Worm (Caenorhabditis elegans) whole organism, L4 larva: ENCODE results near the gene str-182.

Experiments
- F10B5.3 ChIP-seq: sonication (generic microtip); optimal IDR thresholded peaks from 2 replicates; lab custom pipeline; 2016; ENCODE audit warnings: mild to moderate bottlenecking, missing genetic modification characterization, missing compliant biosample characterization
- F37D6.2 ChIP-seq: sonication (generic microtip); optimal IDR thresholded peaks from 2 replicates; lab custom pipeline; 2016; ENCODE audit warnings: mild to moderate bottlenecking, missing genetic modification characterization, missing compliant biosample characterization
- T20F7.1 ChIP-seq: fragments of 200-800 bp; sonication (Bioruptor generic); optimal IDR thresholded peaks from 2 replicates; lab custom pipeline; 2018; ENCODE audit warnings: mild to moderate bottlenecking, missing genetic modification characterization, missing compliant biosample characterization
- T26A8.4 ChIP-seq: fragments of 200-800 bp; sonication (Bioruptor generic); IDR thresholded peaks from 2 replicates; pipeline ENCODE4 v1.3.6; 2022; ENCODE audit warnings: missing genetic modification characterization, missing compliant biosample characterization
- Y105C5A.15 ChIP-seq: fragments of 200-800 bp; sonication (Bioruptor generic); IDR thresholded peaks from 2 replicates; pipeline ENCODE4 v1.3.6; 2022; ENCODE audit warnings: missing genetic modification characterization, missing compliant biosample characterization
- Y48G9A.11 ChIP-seq: fragments of 200-800 bp; sonication (Bioruptor generic); IDR thresholded peaks from 2 replicates; pipeline ENCODE4 v1.3.6; 2022; ENCODE audit warnings: missing genetic modification reagents, missing genetic modification characterization, missing compliant biosample characterization
- aha-1 ChIP-seq: fragments of 150-350 bp; peaks from one replicate; lab custom pipeline; 2014; ENCODE audit warnings: missing biosample characterization, missing genetic modification characterization
- ama-1 ChIP-seq: fragments of 150-350 bp; optimal IDR thresholded peaks from 2 replicates; lab custom pipeline; 2014; ENCODE audit warnings: inconsistent platforms, mixed read lengths
- arid-1 ChIP-seq: fragments of 200-800 bp; sonication (Bioruptor generic); conservative IDR thresholded peaks from 2 replicates; pipeline ENCODE4 v1.3.6; 2022; ENCODE audit warnings: missing genetic modification reagents, missing genetic modification characterization, missing compliant biosample characterization
- daf-16 ChIP-seq, 3 experiments: sonication (generic microtip); optimal IDR thresholded peaks; 2 replicates each; lab custom pipeline; 2016 to 2017; ENCODE audit warnings: missing genetic modification characterization in 3 of 3, missing genetic modification reagents in 3 of 3, mild to moderate bottlenecking in 2 of 3, missing compliant biosample characterization in 2 of 3, missing biosample characterization in 1 of 3, moderate library complexity in 1 of 3
- daf-8 ChIP-seq: fragments of 200-800 bp; sonication (Bioruptor generic); IDR thresholded peaks from 2 replicates; pipeline ENCODE4 v1.3.6; 2022; ENCODE audit warnings: missing genetic modification characterization, missing compliant biosample characterization
- dmd-6 ChIP-seq: fragments of 200-800 bp; sonication (Bioruptor generic); IDR thresholded peaks from 2 replicates; pipeline ENCODE4 v1.3.6; 2022; ENCODE audit warnings: missing genetic modification reagents, missing genetic modification characterization, missing compliant biosample characterization
- dmd-9 ChIP-seq: fragments of 200-800 bp; sonication (Bioruptor generic); IDR thresholded peaks from 2 replicates; pipeline ENCODE4 v1.3.6; 2022; ENCODE audit warnings: missing genetic modification reagents, missing genetic modification characterization, missing compliant biosample characterization
- dve-1 ChIP-seq: sonication (generic microtip); optimal IDR thresholded peaks from 2 replicates; lab custom pipeline; 2017; ENCODE audit warnings: antibody characterized with exemption, mild to moderate bottlenecking, missing genetic modification characterization, missing compliant biosample characterization; ENCODE audit not compliant: insufficient read depth
- gei-8 ChIP-seq: fragments of 200-800 bp; sonication (Bioruptor generic); optimal IDR thresholded peaks from 2 replicates; lab custom pipeline; 2018; ENCODE audit warnings: mild to moderate bottlenecking, missing genetic modification characterization, missing compliant biosample characterization
- hif-1 ChIP-seq, 2 experiments: sonication (generic microtip); optimal IDR thresholded peaks; 2 replicates each; lab custom pipeline; 2016 to 2017; ENCODE audit warnings: missing compliant biosample characterization in 2 of 2, missing genetic modification characterization in 2 of 2, missing genetic modification reagents in 2 of 2, missing genotype in 2 of 2, mild to moderate bottlenecking in 1 of 2
- hlh-11 ChIP-seq: fragments of 200-800 bp; sonication (Bioruptor generic); optimal IDR thresholded peaks from 2 replicates; lab custom pipeline; 2018; ENCODE audit warnings: mild to moderate bottlenecking, missing genetic modification characterization, missing compliant biosample characterization
- hlh-30 ChIP-seq: sonication (generic microtip); optimal IDR thresholded peaks from 2 replicates; lab custom pipeline; 2017; ENCODE audit warnings: antibody characterized with exemption, mild to moderate bottlenecking, missing genetic modification characterization, missing compliant biosample characterization; ENCODE audit not compliant: insufficient read depth
- jun-1 ChIP-seq: fragments of 150-350 bp; optimal IDR thresholded peaks from 2 replicates; lab custom pipeline; 2014; ENCODE audit warnings: missing biosample characterization, missing genetic modification reagents, missing genetic modification characterization
- lin-1 ChIP-seq: fragments of 200-800 bp; sonication (Bioruptor generic); IDR thresholded peaks from 2 replicates; pipeline ENCODE4 v1.3.6; 2022; ENCODE audit warnings: missing genetic modification reagents, missing genetic modification characterization, missing compliant biosample characterization
- lin-39 ChIP-seq: fragments of 150-350 bp; optimal IDR thresholded peaks from 2 replicates; lab custom pipeline; 2014; ENCODE audit warnings: missing biosample characterization, missing genetic modification reagents, missing genetic modification characterization
- lsy-2 ChIP-seq, 2 experiments: fragments of 150-350 bp in 1 of 2; sonication (generic microtip) in 1 of 2; optimal IDR thresholded peaks; 2 replicates each; lab custom pipeline; 2014 to 2017; ENCODE audit warnings: missing biosample characterization in 2 of 2, missing genetic modification characterization in 2 of 2
- madf-9 ChIP-seq: fragments of 200-800 bp; sonication (Bioruptor generic); conservative IDR thresholded peaks from 2 replicates; pipeline ENCODE4 v1.3.6; 2022; ENCODE audit warnings: missing genetic modification reagents, missing genetic modification characterization, missing compliant biosample characterization
- mdl-1 ChIP-seq, 2 experiments: fragments of 150-350 bp in 1 of 2; sonication (generic microtip) in 1 of 2; optimal IDR thresholded peaks; 2 replicates each; lab custom pipeline; 2014 to 2017; ENCODE audit warnings: missing biosample characterization in 2 of 2, missing genetic modification characterization in 2 of 2
- mes-2 ChIP-seq: sonication (generic microtip); optimal IDR thresholded peaks from 2 replicates; lab custom pipeline; 2016; ENCODE audit warnings: missing genotype, mild to moderate bottlenecking, missing genetic modification characterization, missing compliant biosample characterization; ENCODE audit not compliant: poor library complexity, severe bottlenecking
- nhr-102 ChIP-seq: sonication (generic microtip); optimal IDR thresholded peaks from 2 replicates; lab custom pipeline; 2016; ENCODE audit warnings: mild to moderate bottlenecking, missing genetic modification characterization, moderate library complexity, missing compliant biosample characterization
- nhr-25 ChIP-seq: sonication (generic microtip); optimal IDR thresholded peaks from 2 replicates; lab custom pipeline; 2017; ENCODE audit warnings: missing genetic modification characterization, mild to moderate bottlenecking, missing compliant biosample characterization, antibody characterized with exemption, moderate library complexity, borderline replicate concordance; ENCODE audit not compliant: insufficient read depth
- nhr-28 ChIP-seq: fragments of 150-350 bp; optimal IDR thresholded peaks from 2 replicates; lab custom pipeline; 2014; ENCODE audit warnings: missing biosample characterization, missing genetic modification characterization
- nhr-41 ChIP-seq: fragments of 200-800 bp; sonication (Bioruptor generic); IDR thresholded peaks from 2 replicates; pipeline ENCODE4 v1.3.6; 2022; ENCODE audit warnings: missing genetic modification reagents, missing genetic modification characterization, missing compliant biosample characterization
- nhr-42 ChIP-seq: fragments of 200-800 bp; sonication (Bioruptor generic); IDR thresholded peaks from 2 replicates; pipeline ENCODE4 v1.3.6; 2022; ENCODE audit warnings: missing genetic modification characterization, missing compliant biosample characterization
- rbr-2 ChIP-seq: sonication (generic microtip); optimal IDR thresholded peaks from 2 replicates; lab custom pipeline; 2016; ENCODE audit warnings: missing genotype, missing genetic modification characterization, missing compliant biosample characterization
- set-16 ChIP-seq: fragments of 200-800 bp; sonication (Bioruptor generic); IDR thresholded peaks from 2 replicates; pipeline ENCODE4 v1.3.6; 2022; ENCODE audit warnings: missing genetic modification reagents, missing genetic modification characterization, missing compliant biosample characterization
- snpc-1.2 ChIP-seq: fragments of 200-800 bp; sonication (Bioruptor generic); IDR thresholded peaks from 2 replicates; pipeline ENCODE4 v1.3.6; 2022; ENCODE audit warnings: missing genetic modification reagents, missing genetic modification characterization, missing compliant biosample characterization
- unc-62 ChIP-seq, 3 experiments: fragments of 150-350 bp in 1 of 3; sonication (generic microtip); optimal IDR thresholded peaks in 2 of 3; peaks in 1 of 3; 1 replicate in 1 of 3; 2 replicates in 2 of 3; lab custom pipeline; 2014 to 2017; ENCODE audit warnings: missing biosample characterization in 3 of 3, missing genetic modification characterization in 3 of 3, missing genetic modification reagents in 3 of 3, missing genotype in 1 of 3

Gene str-182

DNA sequence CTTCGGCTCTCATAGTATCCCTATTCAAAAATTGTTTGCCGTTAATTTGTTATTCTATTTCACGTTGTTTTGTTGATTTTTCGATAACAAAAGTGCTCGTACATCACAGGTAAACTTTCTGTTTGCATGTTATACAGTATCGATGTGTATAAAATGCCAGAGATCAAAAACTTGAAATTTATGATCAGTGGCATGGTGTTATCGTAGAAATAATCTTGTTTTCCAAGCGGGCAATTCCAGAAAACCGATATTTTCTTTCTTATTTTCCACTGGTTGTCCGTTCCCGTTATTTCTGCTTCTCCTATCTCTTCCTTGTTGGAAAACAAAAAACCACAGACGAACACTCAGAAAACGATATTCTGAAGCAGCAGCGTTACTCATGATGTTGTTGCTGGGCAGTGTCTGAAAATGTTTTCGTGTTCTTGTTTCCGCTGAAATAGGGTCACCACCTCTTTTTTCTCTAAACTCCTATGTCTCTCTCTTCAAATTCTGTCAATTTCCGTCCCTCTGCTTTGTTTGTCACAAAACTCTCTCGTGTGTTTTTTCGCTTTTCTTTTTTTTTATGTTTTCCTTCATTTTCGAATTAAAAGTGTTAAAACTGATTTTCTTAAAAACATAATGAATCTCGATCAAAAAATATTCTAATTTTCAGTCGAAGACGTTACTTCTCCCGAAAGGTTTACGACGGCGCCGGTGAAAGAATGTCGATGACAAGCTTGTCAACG lies 15.2 kb upstream of the str-182 start, which contains the start of gene akt-1:
TSS of gene akt-1 (plus strand) at position 651 of the 725 bp plus-strand sequence.
- TF ChIP-seq T20F7.1 (GFP tag; lab: Kevin White, UChicago) (no peak), gei-8 (GFP tag; lab: Kevin White, UChicago) (no peak), Y105C5A.15 (GFP tag; lab: Robert Waterston, UW) (no peak), dmd-9 (GFP tag; lab: Robert Waterston, UW) (no peak), rbr-2 (tag; lab: Kevin White, UChicago) (peak; percentile 12), unc-62 (GFP tag; optimal IDR thresholded peaks at IDR 0.05 in 1 of 2; lab: Kevin White, UChicago) (peak in 1 of 2 experiments; percentile 99), unc-62 (tag; optimal IDR thresholded peaks at IDR 0.05; lab: Kevin White, UChicago) (no peak), lin-39 (tag; lab: Kevin White, UChicago) (no peak), hlh-30 (tag; lab: Kevin White, UChicago) (peak; percentile 23), aha-1 (tag; lab: Kevin White, UChicago) (peak; percentile 94), daf-16 (GFP tag; optimal IDR thresholded peaks at IDR 0.05; lab: Kevin White, UChicago) (peak in 1 of 2 experiments; percentile 48), daf-16 (tag; optimal IDR thresholded peaks at IDR 0.05; lab: Kevin White, UChicago) (peak; percentile 77)

DNA sequence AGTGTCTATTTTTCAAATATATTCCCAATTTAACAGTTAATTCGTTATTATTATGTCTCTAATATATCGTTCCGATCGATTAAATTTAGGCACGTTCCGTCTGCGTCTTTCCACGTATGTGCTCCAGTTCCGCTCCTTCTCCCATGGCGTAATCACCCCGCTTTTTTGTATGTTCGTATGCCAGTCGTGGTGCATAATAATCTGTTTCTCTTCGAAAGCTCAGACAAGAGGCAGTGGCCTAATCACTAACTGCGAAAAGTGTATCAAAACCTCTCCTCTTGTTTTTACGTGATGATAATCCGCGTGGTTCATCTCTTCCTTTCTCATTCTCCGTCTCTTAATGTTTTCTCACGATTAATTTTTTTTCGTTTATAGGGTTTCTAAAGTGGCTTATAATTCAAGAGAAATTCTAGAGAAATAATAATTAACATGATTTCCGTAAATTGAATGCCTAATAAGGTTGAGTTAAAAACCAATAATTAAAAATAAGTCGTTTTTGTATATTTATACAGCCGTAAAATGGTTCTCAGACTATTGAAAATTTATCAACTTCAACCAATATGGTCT lies 14.5 kb upstream of the str-182 start:
- no peak for TF ChIP-seq lin-1
- TF ChIP-seq nhr-42 (GFP tag; lab: Robert Waterston, UW), result no peak
- TF ChIP-seq F37D6.2 (tag; lab: Kevin White, UChicago), result no peak
- peak; percentile 13 for TF ChIP-seq nhr-28 (tag; lab: Kevin White, UChicago)
- peak; percentile 6 for TF ChIP-seq dve-1 (tag; lab: Kevin White, UChicago)
- TF ChIP-seq dmd-9 (GFP tag; lab: Robert Waterston, UW), result no peak
- peak in 1 of 2 experiments; percentile 25 for TF ChIP-seq lsy-2 (tag; optimal IDR thresholded peaks at IDR 0.05; lab: Kevin White, UChicago)
- peak in 1 of 2 experiments; percentile 81 for TF ChIP-seq unc-62 (GFP tag; optimal IDR thresholded peaks at IDR 0.05 in 1 of 2; lab: Kevin White, UChicago)
- TF ChIP-seq unc-62 (tag; optimal IDR thresholded peaks at IDR 0.05; lab: Kevin White, UChicago), result no peak
- TF ChIP-seq nhr-102 (tag; lab: Kevin White, UChicago), result no peak
- no peak for TF ChIP-seq Y48G9A.11
- TF ChIP-seq hlh-30 (tag; lab: Kevin White, UChicago), result peak; percentile 51
- peak; percentile 56 for TF ChIP-seq aha-1 (tag; lab: Kevin White, UChicago)
- no peak for TF ChIP-seq snpc-1.2 (GFP tag; lab: Robert Waterston, UW)
- peak; percentile 23 for TF ChIP-seq ama-1 (lab: Kevin White, UChicago)
- no peak for TF ChIP-seq nhr-25
- no peak for TF ChIP-seq F10B5.3 (tag; lab: Kevin White, UChicago)

- TF ChIP-seq hlh-30 (tag; lab: Kevin White, UChicago), result peak; percentile 78
- no peak for TF ChIP-seq jun-1 (tag; lab: Kevin White, UChicago)
- peak; percentile 33; the same call in 1 of the 2 replicates for TF ChIP-seq T26A8.4 (GFP tag; lab: Robert Waterston, UW)
- no peak for TF ChIP-seq nhr-41
- TF ChIP-seq mdl-1 (tag; optimal IDR thresholded peaks at IDR 0.05; lab: Kevin White, UChicago), result peak; percentile 14 to 81
- peak; percentile 15 for TF ChIP-seq dve-1 (tag; lab: Kevin White, UChicago)
- no peak for TF ChIP-seq daf-8
- TF ChIP-seq mes-2 (tag; lab: Kevin White, UChicago), result peak; percentile 39
- peak in 1 of 2 experiments; percentile 68 for TF ChIP-seq hif-1 (tag; optimal IDR thresholded peaks at IDR 0.05; lab: Kevin White, UChicago)
- peak; percentile 65 for TF ChIP-seq hlh-11
- TF ChIP-seq daf-16 (GFP tag; optimal IDR thresholded peaks at IDR 0.05; lab: Kevin White, UChicago), result peak in 1 of 2 experiments; percentile 32
- peak; percentile 84 for TF ChIP-seq daf-16 (tag; optimal IDR thresholded peaks at IDR 0.05; lab: Kevin White, UChicago)
- TF ChIP-seq ama-1 (lab: Kevin White, UChicago), result peak; percentile 1
- TF ChIP-seq dmd-6 (GFP tag; lab: Robert Waterston, UW), result peak; percentile 31
- peak; percentile 85 for TF ChIP-seq madf-9
- TF ChIP-seq rbr-2 (tag; lab: Kevin White, UChicago), result peak; percentile 21
- no peak for TF ChIP-seq arid-1
- TF ChIP-seq set-16 (GFP tag; lab: Robert Waterston, UW), result peak; percentile 52
These were observed 13.7 kb upstream of the str-182 start for ce11 chrV:10246967-10247366.
